Fruit fly (Drosophila melanogaster) whole organism, adult: ENCODE data around the gene CG42613.
A peak's percentile ranks its signal among the peaks of the same experiment; 100 is the strongest.

ENCODE experiments used
- CG11617 ChIP-seq: fragments of 200-800 bp; sonication (Bioruptor generic); optimal IDR thresholded peaks from 2 replicates; lab custom pipeline; 2017; ENCODE audit warnings: mild to moderate bottlenecking, missing biosample characterization, missing genetic modification reagents, missing genetic modification characterization
- CG1620 ChIP-seq: fragments of 200-800 bp; sonication (Bioruptor generic); optimal IDR thresholded peaks from 2 replicates; lab custom pipeline; 2016; ENCODE audit warnings: missing biosample characterization, missing genetic modification characterization
- CG5204 ChIP-seq: fragments of 200-800 bp; sonication (Bioruptor generic); optimal IDR thresholded peaks from 2 replicates; lab custom pipeline; 2016; ENCODE audit warnings: missing biosample characterization, missing genetic modification characterization
- CG7045 ChIP-seq: fragments of 200-800 bp; sonication (Bioruptor generic); optimal IDR thresholded peaks from 2 replicates; lab custom pipeline; 2017; ENCODE audit warnings: missing biosample characterization, mild to moderate bottlenecking, missing genetic modification characterization
- Clk ChIP-seq: fragments of 200-800 bp; sonication (Bioruptor generic); optimal IDR thresholded peaks from 2 replicates; lab custom pipeline; 2017; ENCODE audit warnings: missing biosample characterization, missing genetic modification characterization
- Crg-1 ChIP-seq: fragments of 200-800 bp; sonication (Bioruptor generic); optimal IDR thresholded peaks from 2 replicates; lab custom pipeline; 2016; ENCODE audit warnings: missing biosample characterization, missing genetic modification characterization
- Hr96 ChIP-seq: fragments of 200-800 bp; sonication (Bioruptor generic); optimal IDR thresholded peaks from 2 replicates; lab custom pipeline; 2016; ENCODE audit warnings: missing biosample characterization, missing genetic modification characterization
- Mnt ChIP-seq: fragments of 200-800 bp; sonication (Bioruptor generic); optimal IDR thresholded peaks from 2 replicates; lab custom pipeline; 2016; ENCODE audit warnings: missing biosample characterization, mild to moderate bottlenecking, missing genetic modification characterization
- bab1 ChIP-seq: fragments of 200-800 bp; sonication (Bioruptor generic); optimal IDR thresholded peaks from 3 replicates; lab custom pipeline; 2019; ENCODE audit warnings: missing biosample characterization, mild to moderate bottlenecking, missing genetic modification characterization, moderate library complexity
- cic ChIP-seq: fragments of 200-800 bp; sonication (Bioruptor generic); optimal IDR thresholded peaks from 2 replicates; lab custom pipeline; 2017; ENCODE audit warnings: missing biosample characterization, mild to moderate bottlenecking, missing genetic modification characterization, moderate library complexity
- cnc ChIP-seq, 2 experiments: fragments of >200 bp; optimal IDR thresholded peaks; 2 replicates each; lab custom pipeline; 2017
- kay ChIP-seq: fragments of 200-800 bp; sonication (Bioruptor generic); peaks from one replicate; lab custom pipeline; 2016; ENCODE audit warnings: missing biosample characterization, missing genetic modification characterization, borderline replicate concordance
- ovo ChIP-seq: fragments of 200-800 bp; sonication (Bioruptor generic); optimal IDR thresholded peaks from 2 replicates; lab custom pipeline; 2016; ENCODE audit warnings: missing biosample characterization, missing genetic modification characterization

DNA sequence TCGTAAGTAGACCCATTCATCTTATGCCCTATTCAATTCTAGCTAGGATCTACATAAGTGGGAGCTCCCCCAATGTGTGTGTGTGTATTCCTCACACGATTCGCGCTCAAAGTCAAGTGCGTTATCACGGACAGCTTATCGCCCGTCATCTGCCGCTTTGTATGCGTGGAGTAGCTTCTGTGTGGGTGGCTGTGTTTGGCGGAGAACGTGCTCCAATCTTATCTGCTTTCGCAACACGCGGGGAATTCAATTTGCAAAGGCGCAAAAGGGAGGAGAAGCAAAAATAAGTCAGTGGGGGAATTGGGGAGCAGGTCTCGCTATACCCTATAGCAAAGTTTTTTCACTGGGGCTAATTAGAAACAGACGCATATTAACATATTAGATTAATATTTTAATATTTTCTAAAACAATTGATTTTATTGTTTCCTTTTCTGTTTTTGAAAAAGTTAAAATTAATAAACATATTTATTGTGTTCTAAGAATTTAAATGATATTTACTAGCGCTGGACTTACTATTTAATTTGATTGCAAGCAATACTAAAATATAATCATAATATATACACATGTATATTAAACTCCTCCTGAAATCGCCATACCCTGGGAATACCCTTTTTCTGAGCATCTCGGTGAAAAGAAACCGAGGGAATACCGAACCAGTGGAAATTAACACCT is 56.3 kb downstream of the CG42613 start:
- TF ChIP-seq bab1 (GFP tag; lab: Kevin White, UChicago): peak; percentile 62
- TF ChIP-seq CG7045 (GFP tag; lab: Kevin White, UChicago): peak; percentile 46
- no peak for TF ChIP-seq kay (GFP tag; lab: Kevin White, UChicago)
- TF ChIP-seq Hr96: no peak
- TF ChIP-seq Clk (GFP tag; lab: Kevin White, UChicago): no peak
- peak; percentile 44 for TF ChIP-seq CG5204 (GFP tag; lab: Kevin White, UChicago)
- TF ChIP-seq cnc (optimal IDR thresholded peaks at IDR 0.05; lab: Kevin White, UChicago): no peak
- TF ChIP-seq CG11617 (GFP tag; lab: Kevin White, UChicago): peak; percentile 80
- peak; percentile 9 for TF ChIP-seq Crg-1 (GFP tag; lab: Kevin White, UChicago)
- TF ChIP-seq cic: no peak
- no peak for TF ChIP-seq ovo
- no peak for TF ChIP-seq CG1620 (GFP tag; lab: Kevin White, UChicago)
- peak; percentile 35 for TF ChIP-seq Mnt (GFP tag; lab: Kevin White, UChicago)
